Fruit fly (Drosophila melanogaster) whole organism, embryonic: ENCODE results near the gene wam.

Experiments
- Side ChIP-seq: fragments of 200-800 bp; sonication (Bioruptor generic); optimal IDR thresholded peaks from 2 replicates; lab custom pipeline; 2016; ENCODE audit warnings: missing biosample characterization, missing genetic modification characterization
- caup ChIP-seq: fragments of 200-800 bp; sonication (Bioruptor generic); optimal IDR thresholded peaks from 3 replicates; lab custom pipeline; 2017; ENCODE audit warnings: missing biosample characterization, mild to moderate bottlenecking, missing genetic modification characterization, moderate library complexity; ENCODE audit not compliant: severe bottlenecking
- crp ChIP-seq, 2 experiments: fragments of 200-800 bp; sonication (Bioruptor generic); optimal IDR thresholded peaks; 2 replicates in 1 of 2; 3 replicates in 1 of 2; lab custom pipeline; 2017; ENCODE audit warnings: missing biosample characterization in 2 of 2, missing genetic modification characterization in 2 of 2, mild to moderate bottlenecking in 1 of 2, moderate library complexity in 1 of 2
- cwo ChIP-seq: fragments of 200-800 bp; sonication (Bioruptor generic); optimal IDR thresholded peaks from 3 replicates; lab custom pipeline; 2017; ENCODE audit warnings: missing biosample characterization, missing genetic modification characterization, mild to moderate bottlenecking, moderate library complexity, missing genetic modification reagents
- nau ChIP-seq: fragments of 200-800 bp; sonication (Bioruptor generic); optimal IDR thresholded peaks from 3 replicates; lab custom pipeline; 2017; ENCODE audit warnings: missing biosample characterization, mild to moderate bottlenecking, missing genetic modification characterization, missing genetic modification reagents
- org-1 ChIP-seq: fragments of 200-800 bp; sonication (Bioruptor generic); optimal IDR thresholded peaks from 2 replicates; lab custom pipeline; 2017; ENCODE audit warnings: missing biosample characterization, missing genetic modification characterization
- pb ChIP-seq: fragments of 200-800 bp; sonication (Bioruptor generic); optimal IDR thresholded peaks from 3 replicates; lab custom pipeline; 2016; ENCODE audit warnings: missing biosample characterization, missing genetic modification characterization
- psq ChIP-seq: fragments of 200-800 bp; sonication (Bioruptor generic); optimal IDR thresholded peaks from 2 replicates; lab custom pipeline; 2017; ENCODE audit warnings: missing biosample characterization, missing genetic modification characterization
- yki ChIP-seq: fragments of >200 bp; optimal IDR thresholded peaks from 3 replicates; lab custom pipeline; 2018

DNA sequence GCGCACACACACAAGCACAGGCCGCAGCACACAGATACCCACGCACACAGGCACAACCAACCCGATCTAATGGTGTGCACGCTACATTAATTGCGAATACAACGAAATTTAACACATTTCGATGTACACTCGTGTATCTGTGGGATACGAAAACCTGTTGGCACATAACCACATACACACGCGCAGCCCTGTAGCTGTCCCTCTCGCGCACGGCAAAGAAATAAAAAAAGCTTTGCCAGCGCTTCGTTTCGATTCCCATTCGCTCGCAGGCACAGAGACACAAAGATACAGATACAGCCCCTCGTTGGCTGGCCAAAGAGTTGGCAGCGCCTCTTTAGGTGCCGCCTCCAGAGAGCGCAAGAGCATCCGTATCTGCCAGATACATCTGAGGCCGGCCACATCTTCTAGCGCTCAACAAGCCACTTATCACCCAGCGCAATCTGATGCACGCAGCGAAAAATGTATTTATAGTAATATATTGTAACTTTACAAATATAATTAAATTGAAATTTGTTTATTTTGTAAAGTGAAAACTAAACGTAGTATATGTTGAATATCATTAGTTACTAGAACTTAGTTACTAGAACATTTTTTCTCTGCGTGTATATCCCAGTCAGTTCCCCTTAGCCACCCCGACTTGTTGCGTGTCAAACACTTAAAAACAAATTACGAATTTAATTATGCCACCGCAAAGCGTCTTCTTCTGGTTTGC lies 5.4 kb upstream of the wam start:
- TF ChIP-seq pb (no peak), nau (no peak), cwo (GFP tag; lab: Kevin White, UChicago) (no peak), crp (GFP tag; optimal IDR thresholded peaks at IDR 0.05; lab: Kevin White, UChicago) (no peak), psq (no peak), Side (GFP tag; lab: Kevin White, UChicago) (no peak), yki (lab: Kevin White, UChicago) (no peak), org-1 (GFP tag; lab: Kevin White, UChicago) (no peak), caup (GFP tag; lab: Kevin White, UChicago) (no peak)
